Worm (Caenorhabditis elegans) whole organism, L1 larva: Measurements from ENCODE around the gene sup-26.

Experiments used
- C16A3.4 ChIP-seq: fragments of 150-350 bp; optimal IDR thresholded peaks from 2 replicates; lab custom pipeline; 2014; ENCODE audit warnings: missing biosample characterization, missing genetic modification characterization
- C34B4.2 ChIP-seq: sonication (generic microtip); optimal IDR thresholded peaks from 2 replicates; lab custom pipeline; 2017; ENCODE audit warnings: mild to moderate bottlenecking, missing genetic modification characterization, missing compliant biosample characterization
- F16B12.6 ChIP-seq: fragments of 150-350 bp; optimal IDR thresholded peaks from 2 replicates; lab custom pipeline; 2014; ENCODE audit warnings: missing biosample characterization, missing genetic modification characterization
- ama-1 ChIP-seq: fragments of 150-350 bp; optimal IDR thresholded peaks from 2 replicates; lab custom pipeline; 2014
- blmp-1 ChIP-seq: fragments of 150-350 bp; optimal IDR thresholded peaks from 2 replicates; lab custom pipeline; 2014; ENCODE audit warnings: missing biosample characterization, missing genetic modification characterization
- ceh-8 ChIP-seq: fragments of 200-800 bp; sonication (Bioruptor generic); optimal IDR thresholded peaks from 2 replicates; lab custom pipeline; 2018; ENCODE audit warnings: mild to moderate bottlenecking, missing genetic modification characterization, moderate library complexity, missing compliant biosample characterization
- ceh-82 ChIP-seq, 3 experiments: fragments of 150-350 bp in 1 of 3; sonication (generic microtip) in 2 of 3; optimal IDR thresholded peaks; 2 replicates each; lab custom pipeline; 2014 to 2017; ENCODE audit warnings: missing biosample characterization in 3 of 3, missing genetic modification characterization in 3 of 3
- ceh-88 ChIP-seq: fragments of 200-800 bp; sonication (Bioruptor generic); IDR thresholded peaks from 2 replicates; pipeline ENCODE4 v1.3.6; 2022; ENCODE audit warnings: missing genetic modification characterization, missing compliant biosample characterization
- ces-1 ChIP-seq: fragments of 150-350 bp; optimal IDR thresholded peaks from 2 replicates; lab custom pipeline; 2014; ENCODE audit warnings: missing biosample characterization, missing genetic modification reagents, missing genetic modification characterization
- dpl-1 ChIP-seq, 3 experiments: fragments of 150-350 bp in 2 of 3; sonication (generic microtip) in 1 of 3; optimal IDR thresholded peaks; 2 replicates each; lab custom pipeline; 2014 to 2017; ENCODE audit warnings: missing biosample characterization in 3 of 3, missing genetic modification characterization in 3 of 3, missing genetic modification reagents in 3 of 3
- efl-1 ChIP-seq, 4 experiments: fragments of 150-350 bp; optimal IDR thresholded peaks in 3 of 4; peaks in 1 of 4; 1 replicate in 1 of 4; 2 replicates in 3 of 4; lab custom pipeline; 2014; ENCODE audit warnings: missing biosample characterization in 2 of 4, missing genetic modification characterization in 2 of 4, missing genetic modification reagents in 2 of 4
- efl-3 ChIP-seq: fragments of 200-800 bp; sonication (Bioruptor generic); optimal IDR thresholded peaks from 2 replicates; lab custom pipeline; 2018; ENCODE audit warnings: mild to moderate bottlenecking, missing genetic modification characterization, missing compliant biosample characterization
- egl-13 ChIP-seq: sonication (generic microtip); optimal IDR thresholded peaks from 2 replicates; lab custom pipeline; 2016; ENCODE audit warnings: missing genotype, missing genetic modification reagents, missing genetic modification characterization, missing compliant biosample characterization
- egl-27 ChIP-seq, 2 experiments: fragments of 150-350 bp in 1 of 2; sonication (generic microtip); optimal IDR thresholded peaks; 3 replicates each; lab custom pipeline; 2017 to 2018; ENCODE audit warnings: missing biosample characterization in 2 of 2, missing genetic modification characterization in 2 of 2, missing genetic modification reagents in 2 of 2
- elt-2 ChIP-seq: sonication (generic microtip); optimal IDR thresholded peaks from 2 replicates; lab custom pipeline; 2016; ENCODE audit warnings: missing genetic modification characterization, mild to moderate bottlenecking, inconsistent platforms, missing compliant biosample characterization, missing genetic modification reagents
- elt-3 ChIP-seq, 6 experiments: fragments of 150-350 bp in 1 of 6; sonication (generic microtip); optimal IDR thresholded peaks; 2 replicates each; lab custom pipeline; 2017 to 2018; ENCODE audit warnings: missing biosample characterization in 6 of 6, missing genetic modification characterization in 6 of 6, inconsistent platforms in 1 of 6
- fkh-10 ChIP-seq: sonication (generic microtip); optimal IDR thresholded peaks from 2 replicates; lab custom pipeline; 2017; ENCODE audit warnings: missing biosample characterization, missing genetic modification reagents, missing genetic modification characterization
- fkh-8 ChIP-seq: sonication (generic microtip); optimal IDR thresholded peaks from 2 replicates; lab custom pipeline; 2016; ENCODE audit warnings: mild to moderate bottlenecking, missing genetic modification characterization, missing compliant biosample characterization
- hlh-4 ChIP-seq: sonication (generic microtip); optimal IDR thresholded peaks from 2 replicates; lab custom pipeline; 2016; ENCODE audit warnings: mild to moderate bottlenecking, missing genetic modification characterization, missing compliant biosample characterization
- irx-1 ChIP-seq: sonication (generic microtip); optimal IDR thresholded peaks from 2 replicates; lab custom pipeline; 2016; ENCODE audit warnings: missing genetic modification characterization, missing compliant biosample characterization
- isw-1 ChIP-seq: fragments of 200-800 bp; sonication (Bioruptor generic); IDR thresholded peaks from 2 replicates; pipeline ENCODE4 v1.3.6; 2022; ENCODE audit warnings: missing genetic modification characterization, missing compliant biosample characterization
- jun-1 ChIP-seq: fragments of 150-350 bp; optimal IDR thresholded peaks from 2 replicates; lab custom pipeline; 2014; ENCODE audit warnings: missing biosample characterization, missing genetic modification reagents, missing genetic modification characterization
- lin-13 ChIP-seq: fragments of 150-350 bp; optimal IDR thresholded peaks from 2 replicates; lab custom pipeline; 2014; ENCODE audit warnings: missing biosample characterization, missing genetic modification reagents, missing genetic modification characterization
- lin-14 ChIP-seq: fragments of 200-800 bp; sonication (Bioruptor generic); optimal IDR thresholded peaks from 2 replicates; lab custom pipeline; 2018; ENCODE audit warnings: mild to moderate bottlenecking, missing genetic modification characterization, moderate library complexity, missing compliant biosample characterization
- lin-15B ChIP-seq: fragments of 150-350 bp; sonication (generic microtip); optimal IDR thresholded peaks from 3 replicates; lab custom pipeline; 2014; ENCODE audit warnings: missing biosample characterization, missing genetic modification characterization
- lin-35 ChIP-seq, 2 experiments: fragments of 150-350 bp; optimal IDR thresholded peaks; 2 replicates each; lab custom pipeline; 2014; ENCODE audit warnings: missing biosample characterization in 2 of 2, missing genetic modification characterization in 2 of 2, missing genetic modification reagents in 2 of 2
- lir-3 ChIP-seq: sonication (generic microtip); optimal IDR thresholded peaks from 2 replicates; lab custom pipeline; 2016; ENCODE audit warnings: mild to moderate bottlenecking, missing genetic modification characterization, moderate library complexity, missing compliant biosample characterization; ENCODE audit not compliant: poor library complexity
- lsy-2 ChIP-seq, 2 experiments: fragments of 150-350 bp; optimal IDR thresholded peaks; 2 replicates each; lab custom pipeline; 2014; ENCODE audit warnings: missing biosample characterization in 2 of 2, missing genetic modification characterization in 2 of 2
- mdl-1 ChIP-seq, 2 experiments: fragments of 150-350 bp; optimal IDR thresholded peaks; 2 replicates each; lab custom pipeline; 2014 to 2017; ENCODE audit warnings: missing biosample characterization in 2 of 2, missing genetic modification characterization in 2 of 2, inconsistent platforms in 1 of 2
- mef-2 ChIP-seq: fragments of 150-350 bp; optimal IDR thresholded peaks from 2 replicates; lab custom pipeline; 2014; ENCODE audit warnings: missing biosample characterization, missing genetic modification characterization
- mep-1 ChIP-seq: fragments of 150-350 bp; optimal IDR thresholded peaks from 2 replicates; lab custom pipeline; 2014; ENCODE audit warnings: missing biosample characterization, missing genetic modification characterization
- nhr-11 ChIP-seq: fragments of 150-350 bp; optimal IDR thresholded peaks from 2 replicates; lab custom pipeline; 2014; ENCODE audit warnings: missing biosample characterization, missing genetic modification characterization
- nhr-19 ChIP-seq: fragments of 200-800 bp; sonication (Bioruptor generic); conservative IDR thresholded peaks from 2 replicates; pipeline ENCODE4 v1.3.6; 2022; ENCODE audit warnings: missing genetic modification characterization, missing compliant biosample characterization
- nhr-237 ChIP-seq: fragments of 150-350 bp; optimal IDR thresholded peaks from 2 replicates; lab custom pipeline; 2014; ENCODE audit warnings: missing biosample characterization, missing genetic modification characterization
- nhr-28 ChIP-seq: fragments of 150-350 bp; optimal IDR thresholded peaks from 2 replicates; lab custom pipeline; 2014; ENCODE audit warnings: missing biosample characterization, missing genetic modification characterization
- nhr-47 ChIP-seq: sonication (generic microtip); optimal IDR thresholded peaks from 2 replicates; lab custom pipeline; 2016; ENCODE audit warnings: mild to moderate bottlenecking, missing genetic modification characterization, moderate library complexity, missing compliant biosample characterization
- nhr-77 ChIP-seq: fragments of 150-350 bp; optimal IDR thresholded peaks from 2 replicates; lab custom pipeline; 2014; ENCODE audit warnings: missing biosample characterization, missing genetic modification characterization
- nhr-85 ChIP-seq: sonication (generic microtip); peaks from one replicate; lab custom pipeline; 2016; ENCODE audit warnings: missing genetic modification characterization, inconsistent platforms, missing compliant biosample characterization
- nhr-90 ChIP-seq: sonication (generic microtip); optimal IDR thresholded peaks from 2 replicates; lab custom pipeline; 2016; ENCODE audit warnings: mild to moderate bottlenecking, missing genetic modification characterization, missing compliant biosample characterization; ENCODE audit not compliant: poor library complexity
- pax-3 ChIP-seq: fragments of 200-800 bp; sonication (Bioruptor generic); optimal IDR thresholded peaks from 2 replicates; lab custom pipeline; 2018; ENCODE audit warnings: mild to moderate bottlenecking, missing genetic modification characterization, moderate library complexity, missing compliant biosample characterization
- pqm-1 ChIP-seq: sonication (generic microtip); optimal IDR thresholded peaks from 3 replicates; lab custom pipeline; 2017; ENCODE audit warnings: missing biosample characterization, missing genetic modification characterization
- snpc-4 ChIP-seq: fragments of 150-350 bp; optimal IDR thresholded peaks from 2 replicates; lab custom pipeline; 2014; ENCODE audit warnings: missing biosample characterization, missing genetic modification characterization
- snu-23 ChIP-seq: sonication (generic microtip); optimal IDR thresholded peaks from 2 replicates; lab custom pipeline; 2016; ENCODE audit warnings: missing genetic modification characterization, missing compliant biosample characterization
- tbx-2 ChIP-seq: sonication (generic microtip); optimal IDR thresholded peaks from 2 replicates; lab custom pipeline; 2016; ENCODE audit warnings: missing genetic modification characterization, missing compliant biosample characterization
- unc-30 ChIP-seq: sonication (generic microtip); optimal IDR thresholded peaks from 2 replicates; lab custom pipeline; 2017; ENCODE audit warnings: missing biosample characterization, missing genetic modification characterization
- ztf-11 ChIP-seq, 2 experiments: sonication (generic microtip); optimal IDR thresholded peaks; 2 replicates each; lab custom pipeline; 2016 to 2017; ENCODE audit warnings: missing genetic modification characterization in 2 of 2, missing biosample characterization in 1 of 2, missing compliant biosample characterization in 1 of 2

The sup-26 gene

ce11 chrIII:4272864-4273263 lies 7.2 kb downstream of the sup-26 start:
- TF ChIP-seq fkh-10 (GFP tag; lab: Kevin White, UChicago) (no peak), fkh-8 (tag; lab: Kevin White, UChicago) (no peak), lin-13 (GFP tag; lab: Kevin White, UChicago) (no peak), efl-1 (optimal IDR thresholded peaks at IDR 0.05; lab: Kevin White, UChicago) (no peak), efl-1 (GFP tag; optimal IDR thresholded peaks at IDR 0.05 in 1 of 2; lab: Kevin White, UChicago) (no peak), nhr-237 (tag; lab: Kevin White, UChicago) (no peak), egl-27 (tag; optimal IDR thresholded peaks at IDR 0.05; lab: Kevin White, UChicago) (no peak), ztf-11 (tag; optimal IDR thresholded peaks at IDR 0.05; lab: Kevin White, UChicago) (no peak), nhr-19 (GFP tag; lab: Robert Waterston, UW) (no peak), lir-3 (tag; lab: Kevin White, UChicago) (no peak), pqm-1 (tag; lab: Kevin White, UChicago) (no peak)
- TF ChIP-seq, all 84 proteins: peak for 0

ce11 chrIII:4271059-4271458 lies 9.0 kb downstream of the sup-26 start:
- TF ChIP-seq C16A3.4, result no peak

- TF ChIP-seq ces-1 (GFP tag; lab: Kevin White, UChicago) (no peak), nhr-19 (GFP tag; lab: Robert Waterston, UW) (peak; percentile 81), elt-2 (tag; lab: Kevin White, UChicago) (peak; percentile 13), lin-14 (GFP tag; lab: Kevin White, UChicago) (peak; percentile 78), ceh-8 (peak; percentile 6), dpl-1 (GFP tag; optimal IDR thresholded peaks at IDR 0.05; lab: Kevin White, UChicago) (peak; percentile 66 to 83 (median 81)), fkh-10 (GFP tag; lab: Kevin White, UChicago) (peak; percentile 13), nhr-28 (tag; lab: Kevin White, UChicago) (no peak), fkh-8 (tag; lab: Kevin White, UChicago) (peak; percentile 62), nhr-47 (tag; lab: Kevin White, UChicago) (peak; percentile 86), mdl-1 (tag; optimal IDR thresholded peaks at IDR 0.05; lab: Kevin White, UChicago) (peak in 1 of 2 experiments; percentile 64), unc-30 (tag; lab: Kevin White, UChicago) (no peak), lin-15B (tag; lab: Kevin White, UChicago) (peak; percentile 30), elt-3 (tag; optimal IDR thresholded peaks at IDR 0.05; lab: Kevin White, UChicago) (peak in 2 of 6 experiments; percentile 29 to 49), ama-1 (lab: Kevin White, UChicago) (no peak), blmp-1 (tag; lab: Kevin White, UChicago) (peak; percentile 6), pax-3 (tag; lab: Kevin White, UChicago) (no peak), irx-1 (tag; lab: Kevin White, UChicago) (peak; percentile 70), nhr-11 (tag; lab: Kevin White, UChicago) (peak; percentile 22), nhr-77 (tag; lab: Kevin White, UChicago) (peak; percentile 1), isw-1 (GFP tag; lab: Robert Waterston, UW) (peak; percentile 55), hlh-4 (tag; lab: Kevin White, UChicago) (no peak), tbx-2 (tag; lab: Kevin White, UChicago) (peak; percentile 81), snpc-4 (peak; percentile 58), efl-1 (optimal IDR thresholded peaks at IDR 0.05; lab: Kevin White, UChicago) (peak; percentile 69 to 80), efl-1 (GFP tag; optimal IDR thresholded peaks at IDR 0.05 in 1 of 2; lab: Kevin White, UChicago) (peak; percentile 75 to 97), jun-1 (tag; lab: Kevin White, UChicago) (peak; percentile 40), nhr-85 (tag; lab: Kevin White, UChicago) (peak; percentile 88), ceh-88 (GFP tag; lab: Robert Waterston, UW) (0 out of 2 replicates have a peak, but pooled peaks have one; percentile 15), lin-13 (GFP tag; lab: Kevin White, UChicago) (peak; percentile 62), snu-23 (peak; percentile 85), lin-35 (GFP tag; optimal IDR thresholded peaks at IDR 0.05; lab: Kevin White, UChicago) (peak; percentile 78 to 87), F16B12.6 (tag; lab: Kevin White, UChicago) (peak; percentile 70), lsy-2 (tag; optimal IDR thresholded peaks at IDR 0.05; lab: Kevin White, UChicago) (peak; percentile 84 to 85), mef-2 (tag; lab: Kevin White, UChicago) (no peak), nhr-90 (tag; lab: Kevin White, UChicago) (peak; percentile 77), egl-13 (peak; percentile 60), ceh-82 (tag; optimal IDR thresholded peaks at IDR 0.05; lab: Kevin White, UChicago) (peak; percentile 76 to 77 (median 77)), efl-3 (GFP tag; lab: Kevin White, UChicago) (no peak), mep-1 (tag; lab: Kevin White, UChicago) (peak; percentile 90), C34B4.2 (tag; lab: Kevin White, UChicago) (no peak)
These were observed 10.6 kb downstream of the sup-26 start, which contains the start of the genes sftb-1 and R10E4.1 for ce11 chrIII:4269220-4269935. sftb-1 (minus strand) TSS chrIII:4269270. R10E4.1 (plus strand) TSS chrIII:4269743.
